Worm (Caenorhabditis elegans): ENCODE measurements around the gene zmp-1.

zmp-1 gene

DNA sequence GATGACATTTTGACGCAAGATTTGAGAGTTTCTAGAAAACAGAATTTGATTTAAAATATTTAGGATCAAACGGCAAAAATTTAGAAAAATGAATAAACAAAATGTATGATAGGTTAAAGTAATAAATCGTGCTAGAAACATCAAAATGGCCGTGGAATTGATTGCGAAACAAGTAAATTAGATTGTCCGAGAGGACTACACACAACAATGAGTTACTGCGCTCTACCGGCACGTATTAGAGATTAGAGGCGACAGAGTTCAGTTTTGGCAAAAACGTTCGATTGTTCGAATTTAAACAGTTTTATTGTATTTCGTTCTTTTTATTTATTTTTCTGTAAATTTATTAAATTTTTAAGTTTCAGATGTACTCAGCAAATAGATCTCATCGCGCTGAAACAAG, 7.0 kb downstream of the zmp-1 start, which contains the start of the genes dnc-2 and bcl-7:
Gene dnc-2 (minus strand): TSS at position 33 of the 400 bp plus-strand sequence.
Gene bcl-7 (plus strand): TSS at position 363 of the 400 bp plus-strand sequence.
- TF ChIP-seq ceh-43 (GFP tag; optimal IDR thresholded peaks at IDR 0.05) (no peak), snpc-4 (tag; optimal IDR thresholded peaks at IDR 0.05) (no peak), lin-13 (tag; optimal IDR thresholded peaks at IDR 0.05) (peak; percentile 9), flh-1 (GFP tag; optimal IDR thresholded peaks at IDR 0.05) (no peak), pha-4 (tag; optimal IDR thresholded peaks at IDR 0.05) (peak; percentile 1), nhr-2 (tag; optimal IDR thresholded peaks at IDR 0.05) (no peak), ces-1 (GFP tag; optimal IDR thresholded peaks at IDR 0.05) (peak; percentile 72), mep-1 (tag; optimal IDR thresholded peaks at IDR 0.05) (peak; percentile 4)

DNA sequence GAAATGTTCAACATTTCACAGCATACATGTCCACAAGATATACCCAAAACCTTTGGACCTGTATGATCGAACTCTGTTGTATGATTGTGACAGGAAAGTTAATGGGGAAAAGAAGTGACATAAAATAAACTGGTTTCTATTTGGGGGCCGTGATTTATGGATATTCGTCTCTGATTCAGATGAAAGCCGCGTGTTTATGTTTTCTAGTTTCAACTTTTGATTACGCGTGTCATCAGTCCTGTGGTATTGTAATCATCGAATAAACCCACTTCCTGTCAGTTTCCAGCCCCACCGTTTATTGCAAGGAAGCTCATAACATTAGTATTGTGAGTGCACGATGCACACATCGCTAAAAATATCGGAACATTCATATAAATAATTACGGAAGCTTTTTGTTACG, 10.5 kb downstream of the zmp-1 start:
- TF ChIP-seq lsy-2 (tag; optimal IDR thresholded peaks at IDR 0.05) (no peak), elt-3 (tag; optimal IDR thresholded peaks at IDR 0.05) (no peak), snpc-4 (tag; optimal IDR thresholded peaks at IDR 0.05) (no peak), unc-62 (GFP tag; optimal IDR thresholded peaks at IDR 0.05) (no peak), mab-5 (tag; optimal IDR thresholded peaks at IDR 0.05) (no peak), nhr-2 (tag; optimal IDR thresholded peaks at IDR 0.05) (no peak), ham-2 (GFP tag; optimal IDR thresholded peaks at IDR 0.05) (no peak), hlh-1 (tag; optimal IDR thresholded peaks at IDR 0.05) (no peak), nhr-76 (tag; optimal IDR thresholded peaks at IDR 0.05) (no peak), sptf-1 (tag; optimal IDR thresholded peaks at IDR 0.05) (no peak), unc-39 (tag; optimal IDR thresholded peaks at IDR 0.05) (no peak), blmp-1 (tag; optimal IDR thresholded peaks at IDR 0.05) (no peak), ceh-39 (tag; optimal IDR thresholded peaks at IDR 0.05) (no peak), sem-2 (GFP tag; optimal IDR thresholded peaks at IDR 0.05) (no peak), nhr-237 (tag; optimal IDR thresholded peaks at IDR 0.05) (no peak), mep-1 (tag; optimal IDR thresholded peaks at IDR 0.05) (no peak), zip-8 (tag; optimal IDR thresholded peaks at IDR 0.05) (no peak), ces-1 (GFP tag; optimal IDR thresholded peaks at IDR 0.05) (no peak)

DNA sequence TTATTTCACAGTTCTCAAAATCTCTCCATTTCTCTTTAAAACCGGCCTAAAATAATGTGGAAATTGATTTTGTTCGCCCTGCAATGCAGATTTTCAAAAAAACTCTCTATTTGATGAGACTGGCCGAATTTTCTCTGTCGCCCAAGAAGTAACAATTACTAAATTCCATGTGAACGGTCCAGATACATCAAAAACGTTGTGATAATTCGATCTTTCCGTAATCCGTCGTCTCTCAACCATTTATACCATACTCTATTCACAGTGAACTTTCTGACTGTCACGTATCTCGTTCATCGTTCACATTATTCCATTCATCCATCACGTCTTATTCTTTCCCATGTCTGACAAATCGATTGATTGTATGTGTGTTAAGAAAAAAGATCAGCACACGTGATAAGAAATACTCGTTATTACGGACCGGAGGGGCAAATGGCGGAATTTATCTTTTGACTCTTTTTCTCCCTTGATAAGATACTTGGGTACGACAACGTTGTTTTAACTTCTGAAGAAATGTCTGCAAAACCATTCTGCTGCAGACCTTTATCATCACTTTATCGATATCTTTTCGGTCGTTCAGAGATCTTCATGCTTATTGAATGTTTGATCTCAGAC, 11.6 kb downstream of the zmp-1 start:
- TF ChIP-seq nhr-12 (tag; optimal IDR thresholded peaks at IDR 0.05) (no peak), unc-62 (GFP tag; optimal IDR thresholded peaks at IDR 0.05) (no peak), nhr-76 (tag; optimal IDR thresholded peaks at IDR 0.05) (no peak)

DNA sequence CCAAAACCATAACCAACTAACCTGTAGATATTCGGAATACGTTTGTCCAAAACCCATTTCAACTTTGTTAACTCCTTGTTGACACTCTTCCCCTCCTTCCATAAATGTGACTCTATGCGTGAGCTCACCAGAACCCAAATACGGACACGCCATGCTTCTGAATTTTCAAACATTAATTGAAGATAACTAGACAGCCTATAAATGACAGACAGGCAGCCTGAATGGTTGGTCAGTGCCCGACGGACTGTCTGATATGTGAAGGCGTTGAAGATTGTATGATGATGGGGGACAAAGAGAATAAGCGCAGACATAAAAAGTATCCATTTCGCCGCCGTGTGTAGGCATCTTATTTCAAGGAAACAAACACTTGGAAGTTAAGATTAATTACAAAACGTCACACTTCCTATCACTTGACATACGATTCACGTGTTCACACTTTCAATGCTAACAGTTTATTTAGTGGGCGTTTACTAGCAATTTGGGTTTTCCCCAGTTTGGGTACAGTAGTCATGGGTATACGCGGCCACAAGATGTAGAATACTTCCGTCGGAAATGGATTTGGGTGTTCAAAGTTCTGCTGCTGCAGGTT, 12.9 kb downstream of the zmp-1 start, which contains the start of the genes tdo-2 and C28H8.2:
Gene tdo-2 (minus strand): TSS at position 157 of the 589 bp plus-strand sequence.
Gene C28H8.2 (plus strand): TSS at position 524 of the 589 bp plus-strand sequence.
- TF ChIP-seq blmp-1 (tag; optimal IDR thresholded peaks at IDR 0.05) (no peak), lsy-2 (tag; optimal IDR thresholded peaks at IDR 0.05) (no peak), nhr-2 (tag; optimal IDR thresholded peaks at IDR 0.05) (no peak), mab-5 (tag; optimal IDR thresholded peaks at IDR 0.05) (no peak), flh-1 (GFP tag; optimal IDR thresholded peaks at IDR 0.05) (no peak), ztf-11 (tag; optimal IDR thresholded peaks at IDR 0.05) (no peak), sptf-1 (tag; optimal IDR thresholded peaks at IDR 0.05) (no peak), pha-4 (tag; optimal IDR thresholded peaks at IDR 0.05) (no peak), ham-2 (GFP tag; optimal IDR thresholded peaks at IDR 0.05) (no peak), elt-1 (tag; optimal IDR thresholded peaks at IDR 0.05; ENCODE audit: borderline replicate concordance, insufficient read depth) (no peak), zip-8 (tag; optimal IDR thresholded peaks at IDR 0.05) (no peak), lin-13 (tag; optimal IDR thresholded peaks at IDR 0.05) (no peak)

DNA sequence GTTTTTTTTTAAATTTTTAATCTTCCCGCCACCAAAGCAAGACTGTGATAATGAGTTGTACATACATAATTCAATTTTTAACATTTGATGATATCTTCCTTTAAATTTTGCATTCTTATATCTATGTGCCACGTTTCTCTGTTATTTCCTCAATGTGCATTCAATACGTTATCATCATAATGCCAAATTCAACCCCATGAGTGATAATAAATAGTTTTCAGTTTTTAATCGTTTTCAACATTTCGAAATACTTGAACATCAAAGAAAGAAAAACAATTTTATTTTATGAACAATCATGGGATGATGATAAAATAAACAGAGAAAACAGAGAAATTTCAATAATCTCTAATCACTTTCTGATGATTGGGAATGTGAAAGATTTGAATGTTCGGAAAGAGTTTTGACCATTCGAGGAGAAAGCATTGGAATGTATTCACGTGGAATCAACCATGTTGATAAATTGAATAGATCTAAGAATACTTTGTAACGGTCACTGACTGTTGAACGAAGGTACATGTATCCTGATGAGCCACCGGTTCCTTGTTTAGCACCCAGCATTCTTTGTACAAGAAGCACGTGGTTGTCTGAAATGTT, 15.3 kb downstream of the zmp-1 start:
- no peak for TF ChIP-seq sptf-1 (tag; optimal IDR thresholded peaks at IDR 0.05)

DNA sequence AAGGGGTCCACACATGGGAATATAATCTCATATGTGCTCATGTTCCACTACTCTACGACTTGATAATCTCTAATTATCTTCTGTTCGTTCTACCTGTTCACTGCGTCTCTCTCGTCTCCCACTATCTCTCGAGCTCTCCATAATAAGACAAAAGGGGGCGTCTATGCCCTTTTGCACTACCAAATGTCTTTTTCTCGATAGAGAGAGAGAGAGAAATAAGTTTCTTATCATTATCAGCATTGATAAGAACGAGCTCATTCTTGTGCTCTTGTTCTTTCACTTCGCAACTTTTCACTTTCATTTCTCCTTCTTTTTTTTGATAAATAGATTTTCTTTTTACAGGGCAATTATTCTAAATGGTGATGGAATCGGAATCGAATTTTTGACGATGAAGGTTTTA, 16.8 kb downstream of the zmp-1 start:
- TF ChIP-seq elt-1 (tag; optimal IDR thresholded peaks at IDR 0.05; ENCODE audit: borderline replicate concordance, insufficient read depth) (no peak), tbx-8 (GFP tag; optimal IDR thresholded peaks at IDR 0.05) (no peak), snpc-4 (tag; optimal IDR thresholded peaks at IDR 0.05) (no peak), M03D4.4 (tag; optimal IDR thresholded peaks at IDR 0.05) (no peak), sptf-1 (tag; optimal IDR thresholded peaks at IDR 0.05) (no peak), nhr-2 (tag; optimal IDR thresholded peaks at IDR 0.05) (no peak)

Measured in whole organism, mixed stage, embryonic.